Worm (Caenorhabditis elegans) whole organism, young adult: ENCODE data around the gene W08A12.2.
A peak's percentile ranks its signal among the peaks of the same experiment; 100 is the strongest.

Experiments
- D2030.7 ChIP-seq: fragments of 200-800 bp; sonication (Bioruptor generic); IDR thresholded peaks from 2 replicates; pipeline ENCODE4 v1.3.6; 2022; ENCODE audit warnings: missing genetic modification reagents, missing genetic modification characterization, missing compliant biosample characterization
- F10E7.11 ChIP-seq: sonication (generic microtip); optimal IDR thresholded peaks from 2 replicates; lab custom pipeline; 2017; ENCODE audit warnings: mild to moderate bottlenecking, missing genetic modification characterization, moderate library complexity, missing compliant biosample characterization
- F23B12.7 ChIP-seq: sonication (generic microtip); optimal IDR thresholded peaks from 2 replicates; lab custom pipeline; 2017; ENCODE audit warnings: missing genetic modification characterization, mild to moderate bottlenecking, missing compliant biosample characterization, antibody characterized with exemption, moderate library complexity; ENCODE audit not compliant: insufficient read depth
- F39B2.1 ChIP-seq: fragments of 200-800 bp; sonication (Bioruptor generic); IDR thresholded peaks from 2 replicates; pipeline ENCODE4 v1.3.6; 2022; ENCODE audit warnings: missing genetic modification reagents, missing genetic modification characterization, missing compliant biosample characterization
- K12H6.12 ChIP-seq: fragments of 200-800 bp; sonication (Bioruptor generic); optimal IDR thresholded peaks from 2 replicates; lab custom pipeline; 2018; ENCODE audit warnings: mild to moderate bottlenecking, missing genetic modification characterization, missing compliant biosample characterization
- T07F8.4 ChIP-seq: sonication (generic microtip); optimal IDR thresholded peaks from 2 replicates; lab custom pipeline; 2016; ENCODE audit warnings: mild to moderate bottlenecking, missing genetic modification characterization, moderate library complexity, missing compliant biosample characterization
- Y53F4B.3 ChIP-seq: fragments of 200-800 bp; sonication (Bioruptor generic); IDR thresholded peaks from 2 replicates; pipeline ENCODE4 v1.3.6; 2022; ENCODE audit warnings: missing genetic modification reagents, missing genetic modification characterization, missing compliant biosample characterization
- Y53G8AR.9 ChIP-seq: fragments of 200-800 bp; sonication (Bioruptor generic); conservative IDR thresholded peaks from 2 replicates; pipeline ENCODE4 v1.3.6; 2022; ENCODE audit warnings: missing genetic modification reagents, missing genetic modification characterization, missing compliant biosample characterization
- Y56A3A.18 ChIP-seq: fragments of 200-800 bp; sonication (Bioruptor generic); IDR thresholded peaks from 2 replicates; pipeline ENCODE4 v1.3.6; 2022; ENCODE audit warnings: missing genetic modification reagents, missing genetic modification characterization, missing compliant biosample characterization
- Y79H2A.3 ChIP-seq: fragments of 200-800 bp; sonication (Bioruptor generic); conservative IDR thresholded peaks from 2 replicates; pipeline ENCODE4 v1.3.6; 2022; ENCODE audit warnings: missing genetic modification reagents, missing genetic modification characterization, missing compliant biosample characterization
- Y95B8A.8 ChIP-seq: fragments of 200-800 bp; sonication (Bioruptor generic); IDR thresholded peaks from 2 replicates; pipeline ENCODE4 v1.3.6; 2022; ENCODE audit warnings: missing genetic modification reagents, missing genetic modification characterization, missing compliant biosample characterization
- ZK185.1 ChIP-seq: sonication (generic microtip); optimal IDR thresholded peaks from 2 replicates; lab custom pipeline; 2016; ENCODE audit warnings: mild to moderate bottlenecking, missing genetic modification characterization, missing compliant biosample characterization; ENCODE audit not compliant: poor library complexity, severe bottlenecking
- ama-1 ChIP-seq, 3 experiments: fragments of 150-350 bp in 1 of 3; sonication (generic microtip) in 2 of 3; optimal IDR thresholded peaks; 2 replicates each; lab custom pipeline; 2014 to 2018; ENCODE audit warnings: missing biosample characterization in 2 of 3, missing genetic modification characterization in 2 of 3, missing genetic modification reagents in 2 of 3
- aptf-3 ChIP-seq: fragments of 200-800 bp; sonication (Bioruptor generic); IDR thresholded peaks from 2 replicates; pipeline ENCODE4 v1.3.6; 2022; ENCODE audit warnings: missing genetic modification characterization, missing compliant biosample characterization
- atf-7 ChIP-seq: sonication (generic microtip); optimal IDR thresholded peaks from 2 replicates; lab custom pipeline; 2017; ENCODE audit warnings: mild to moderate bottlenecking, missing genetic modification characterization, missing compliant biosample characterization
- attf-5 ChIP-seq: fragments of 200-800 bp; sonication (Bioruptor generic); optimal IDR thresholded peaks from 2 replicates; lab custom pipeline; 2018; ENCODE audit warnings: mild to moderate bottlenecking, missing genetic modification characterization, missing compliant biosample characterization
- attf-6 ChIP-seq: fragments of 200-800 bp; sonication (Bioruptor generic); IDR thresholded peaks from 2 replicates; pipeline ENCODE4 v1.3.6; 2022; ENCODE audit warnings: missing genetic modification reagents, missing genetic modification characterization, missing compliant biosample characterization
- bed-1 ChIP-seq: fragments of 200-800 bp; sonication (Bioruptor generic); IDR thresholded peaks from 2 replicates; pipeline ENCODE4 v1.3.6; 2022; ENCODE audit warnings: missing genetic modification reagents, missing genetic modification characterization, missing compliant biosample characterization
- ceh-27 ChIP-seq: fragments of 200-800 bp; sonication (Bioruptor generic); optimal IDR thresholded peaks from 2 replicates; lab custom pipeline; 2018; ENCODE audit warnings: mild to moderate bottlenecking, missing genetic modification characterization, moderate library complexity, missing compliant biosample characterization
- ceh-40 ChIP-seq: fragments of 200-800 bp; sonication (Bioruptor generic); IDR thresholded peaks from 2 replicates; pipeline ENCODE4 v1.3.6; 2022; ENCODE audit warnings: missing genetic modification characterization, missing compliant biosample characterization
- die-1 ChIP-seq: sonication (generic microtip); optimal IDR thresholded peaks from 2 replicates; lab custom pipeline; 2016; ENCODE audit warnings: missing genotype, mild to moderate bottlenecking, missing genetic modification characterization, missing compliant biosample characterization
- dpff-1 ChIP-seq: sonication (generic microtip); optimal IDR thresholded peaks from 2 replicates; lab custom pipeline; 2017; ENCODE audit warnings: mild to moderate bottlenecking, missing genetic modification characterization, missing compliant biosample characterization
- egl-18 ChIP-seq: fragments of 200-800 bp; sonication (Bioruptor generic); IDR thresholded peaks from 2 replicates; pipeline ENCODE4 v1.3.6; 2022; ENCODE audit warnings: missing genetic modification reagents, missing genetic modification characterization, missing compliant biosample characterization
- egrh-3 ChIP-seq: fragments of 200-800 bp; sonication (Bioruptor generic); IDR thresholded peaks from 2 replicates; pipeline ENCODE4 v1.3.6; 2022; ENCODE audit warnings: missing genetic modification reagents, missing genetic modification characterization, missing compliant biosample characterization
- ekl-4 ChIP-seq: fragments of 200-800 bp; sonication (Bioruptor generic); IDR thresholded peaks from 2 replicates; pipeline ENCODE4 v1.3.6; 2022; ENCODE audit warnings: missing genetic modification reagents, missing genetic modification characterization, missing compliant biosample characterization
- ets-4 ChIP-seq: fragments of 200-800 bp; sonication (Bioruptor generic); optimal IDR thresholded peaks from 2 replicates; lab custom pipeline; 2018; ENCODE audit warnings: mild to moderate bottlenecking, missing genetic modification characterization, missing compliant biosample characterization
- hlh-12 ChIP-seq: sonication (generic microtip); optimal IDR thresholded peaks from 2 replicates; lab custom pipeline; 2016; ENCODE audit warnings: missing genetic modification characterization, missing compliant biosample characterization
- hrde-1 ChIP-seq: sonication (generic microtip); optimal IDR thresholded peaks from 2 replicates; lab custom pipeline; 2016; ENCODE audit warnings: missing genetic modification characterization, mild to moderate bottlenecking, missing compliant biosample characterization, moderate library complexity, missing genotype, missing genetic modification reagents, borderline replicate concordance
- lin-26 ChIP-seq: fragments of 200-800 bp; sonication (Bioruptor generic); IDR thresholded peaks from 2 replicates; pipeline ENCODE4 v1.3.6; 2022; ENCODE audit warnings: missing genetic modification reagents, missing genetic modification characterization, missing compliant biosample characterization
- lin-54 ChIP-seq: fragments of 200-800 bp; sonication (Bioruptor generic); optimal IDR thresholded peaks from 2 replicates; lab custom pipeline; 2018; ENCODE audit warnings: mild to moderate bottlenecking, missing genetic modification characterization, missing compliant biosample characterization
- lsy-27 ChIP-seq: sonication (generic microtip); optimal IDR thresholded peaks from 2 replicates; lab custom pipeline; 2017; ENCODE audit warnings: missing genetic modification characterization, mild to moderate bottlenecking, missing compliant biosample characterization, antibody characterized with exemption, missing genotype, borderline replicate concordance; ENCODE audit not compliant: insufficient read depth
- mel-28 ChIP-seq: sonication (generic microtip); optimal IDR thresholded peaks from 2 replicates; lab custom pipeline; 2016; ENCODE audit warnings: borderline replicate concordance, mild to moderate bottlenecking, missing genetic modification characterization, missing compliant biosample characterization
- mes-4 ChIP-seq: sonication (generic microtip); optimal IDR thresholded peaks from 2 replicates; lab custom pipeline; 2016; ENCODE audit warnings: missing genotype, missing genetic modification characterization, missing compliant biosample characterization
- mxl-1 ChIP-seq: sonication (generic microtip); optimal IDR thresholded peaks from 2 replicates; lab custom pipeline; 2016; ENCODE audit warnings: missing genetic modification characterization, missing compliant biosample characterization
- nfya-2 ChIP-seq: fragments of 200-800 bp; sonication (Bioruptor generic); IDR thresholded peaks from 2 replicates; pipeline ENCODE4 v1.3.6; 2022; ENCODE audit warnings: missing genetic modification reagents, missing genetic modification characterization, missing compliant biosample characterization
- nhr-120 ChIP-seq: fragments of 200-800 bp; sonication (Bioruptor generic); IDR thresholded peaks from 2 replicates; pipeline ENCODE4 v1.3.6; 2022; ENCODE audit warnings: missing genetic modification characterization, missing compliant biosample characterization
- nhr-179 ChIP-seq: sonication (generic microtip); optimal IDR thresholded peaks from 2 replicates; lab custom pipeline; 2016; ENCODE audit warnings: mild to moderate bottlenecking, missing genetic modification characterization, missing compliant biosample characterization
- pbrm-1 ChIP-seq: fragments of 200-800 bp; sonication (Bioruptor generic); IDR thresholded peaks from 2 replicates; pipeline ENCODE4 v1.3.6; 2022; ENCODE audit warnings: missing genetic modification reagents, missing genetic modification characterization, missing compliant biosample characterization
- pha-4 ChIP-seq: fragments of 150-350 bp; sonication (generic microtip); optimal IDR thresholded peaks from 2 replicates; lab custom pipeline; 2014; ENCODE audit warnings: missing biosample characterization, missing genetic modification reagents, missing genetic modification characterization
- rec-8 ChIP-seq, 2 experiments: sonication (generic microtip); optimal IDR thresholded peaks; 2 replicates each; lab custom pipeline; 2016; ENCODE audit warnings: mild to moderate bottlenecking in 2 of 2, missing genetic modification characterization in 2 of 2, missing genetic modification reagents in 2 of 2, missing genotype in 2 of 2, missing biosample characterization in 1 of 2, missing compliant biosample characterization in 1 of 2, moderate library complexity in 1 of 2
- sptf-2 ChIP-seq: fragments of 200-800 bp; sonication (Bioruptor generic); optimal IDR thresholded peaks from 2 replicates; lab custom pipeline; 2018; ENCODE audit warnings: mild to moderate bottlenecking, missing genetic modification characterization, missing compliant biosample characterization
- tbp1 ChIP-seq: fragments of 200-800 bp; sonication (Bioruptor generic); optimal IDR thresholded peaks from 2 replicates; lab custom pipeline; 2018; ENCODE audit warnings: mild to moderate bottlenecking, missing genetic modification characterization, missing compliant biosample characterization
- tbx-9 ChIP-seq: sonication (generic microtip); optimal IDR thresholded peaks from 2 replicates; lab custom pipeline; 2016; ENCODE audit warnings: borderline replicate concordance, missing genetic modification characterization, inconsistent platforms, missing compliant biosample characterization
- tlf-1 ChIP-seq: fragments of 200-800 bp; sonication (Bioruptor generic); optimal IDR thresholded peaks from 2 replicates; lab custom pipeline; 2018; ENCODE audit warnings: mild to moderate bottlenecking, missing genetic modification characterization, missing compliant biosample characterization
- unc-130 ChIP-seq: sonication (generic microtip); optimal IDR thresholded peaks from 2 replicates; lab custom pipeline; 2016; ENCODE audit warnings: missing genetic modification reagents, missing genetic modification characterization, missing compliant biosample characterization
- xnd-1 ChIP-seq: sonication (generic microtip); optimal IDR thresholded peaks from 2 replicates; lab custom pipeline; 2016; ENCODE audit warnings: missing genotype, missing genetic modification reagents, missing genetic modification characterization, missing compliant biosample characterization
- ztf-18 ChIP-seq: sonication (generic microtip); optimal IDR thresholded peaks from 2 replicates; lab custom pipeline; 2016; ENCODE audit warnings: missing genotype, mild to moderate bottlenecking, missing genetic modification characterization, missing compliant biosample characterization
- ztf-25 ChIP-seq: fragments of 200-800 bp; sonication (Bioruptor generic); IDR thresholded peaks from 2 replicates; pipeline ENCODE4 v1.3.6; 2022; ENCODE audit warnings: missing genetic modification reagents, missing genetic modification characterization, missing compliant biosample characterization
- ztf-26 ChIP-seq: sonication (generic microtip); optimal IDR thresholded peaks from 2 replicates; lab custom pipeline; 2017; ENCODE audit warnings: missing genetic modification characterization, missing compliant biosample characterization

Gene W08A12.2

DNA sequence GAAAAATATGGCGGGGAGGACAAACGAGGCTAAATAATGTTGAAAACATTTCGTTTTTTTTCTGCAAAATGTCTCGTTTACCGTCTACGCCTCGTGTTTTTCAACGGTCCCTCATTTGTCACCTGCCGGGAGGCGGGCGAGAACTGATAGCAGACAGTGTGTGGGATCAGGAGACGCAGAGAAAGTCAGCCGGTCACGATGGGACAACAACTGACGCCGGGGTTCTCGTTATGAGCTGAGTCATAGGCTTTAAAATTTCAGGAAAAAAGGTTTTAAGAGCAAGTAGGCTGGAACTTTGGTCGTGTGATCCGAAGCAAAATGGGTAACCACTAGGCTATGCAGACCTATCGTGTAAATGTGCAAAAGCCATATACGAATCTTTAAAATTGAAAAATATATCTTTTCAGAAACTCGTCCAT, at the start of gene W08A12.2:
Gene W08A12.2, minus strand, starts transcription at position 103 of the 419 bp plus-strand sequence.
- TF ChIP-seq dpff-1 (tag; lab: Kevin White, UChicago): no peak
- peak; percentile 34 for TF ChIP-seq T07F8.4 (tag; lab: Kevin White, UChicago)
- no peak for TF ChIP-seq ets-4 (GFP tag; lab: Kevin White, UChicago)
- no peak for TF ChIP-seq xnd-1 (tag; lab: Kevin White, UChicago)
- no peak for TF ChIP-seq Y56A3A.18 (GFP tag; lab: Robert Waterston, UW)
- TF ChIP-seq Y95B8A.8 (GFP tag; lab: Robert Waterston, UW): no peak
- peak; percentile 12 for TF ChIP-seq attf-5 (GFP tag; lab: Kevin White, UChicago)
- TF ChIP-seq atf-7 (tag; lab: Kevin White, UChicago): no peak
- no peak for TF ChIP-seq ama-1 (optimal IDR thresholded peaks at IDR 0.05; lab: Kevin White, UChicago)
- TF ChIP-seq ama-1 (GFP tag; optimal IDR thresholded peaks at IDR 0.05; lab: Kevin White, UChicago): peak; percentile 5 to 82
- TF ChIP-seq Y79H2A.3 (GFP tag; lab: Robert Waterston, UW): no peak
- TF ChIP-seq ceh-27 (GFP tag; lab: Kevin White, UChicago): peak; percentile 22
- TF ChIP-seq egrh-3 (GFP tag; lab: Robert Waterston, UW): no peak
- no peak for TF ChIP-seq sptf-2 (GFP tag; lab: Kevin White, UChicago)
- peak; percentile 1 for TF ChIP-seq lin-54 (GFP tag; lab: Kevin White, UChicago)
- no peak for TF ChIP-seq pha-4 (tag; lab: Kevin White, UChicago)
- TF ChIP-seq bed-1: no peak
- peak; percentile 90 for TF ChIP-seq die-1 (tag; lab: Kevin White, UChicago)
- TF ChIP-seq aptf-3 (GFP tag; lab: Robert Waterston, UW): peak; percentile 78; the same call in 1 of the 2 replicates
- peak; percentile 68 for TF ChIP-seq mes-4
- no peak for TF ChIP-seq F39B2.1 (GFP tag; lab: Robert Waterston, UW)
- TF ChIP-seq pbrm-1 (GFP tag; lab: Robert Waterston, UW): 0 out of 2 replicates have a peak, but pooled peaks have one; percentile 44
- TF ChIP-seq tbp1 (GFP tag; lab: Kevin White, UChicago): peak; percentile 95
- no peak for TF ChIP-seq ztf-26 (tag; lab: Kevin White, UChicago)
- peak; percentile 54 for TF ChIP-seq ztf-18 (tag; lab: Kevin White, UChicago)
- no peak for TF ChIP-seq nhr-179 (tag; lab: Kevin White, UChicago)
- TF ChIP-seq F10E7.11 (tag; lab: Kevin White, UChicago): peak; percentile 41
- no peak for TF ChIP-seq egl-18
- no peak for TF ChIP-seq lsy-27 (tag; lab: Kevin White, UChicago)
- TF ChIP-seq Y53F4B.3 (GFP tag; lab: Robert Waterston, UW): no peak
- TF ChIP-seq ceh-40 (GFP tag; lab: Robert Waterston, UW): no peak
- TF ChIP-seq attf-6 (GFP tag; lab: Robert Waterston, UW): no peak
- TF ChIP-seq rec-8 (tag; optimal IDR thresholded peaks at IDR 0.05; lab: Kevin White, UChicago): peak; percentile 18 to 88
- TF ChIP-seq ztf-25 (GFP tag; lab: Robert Waterston, UW): peak; percentile 73; the same call in 1 of the 2 replicates
- TF ChIP-seq lin-26: peak; percentile 95
- TF ChIP-seq unc-130 (GFP tag; lab: Kevin White, UChicago): no peak
- TF ChIP-seq mel-28 (tag; lab: Kevin White, UChicago): no peak
- TF ChIP-seq ZK185.1 (tag; lab: Kevin White, UChicago): no peak
- TF ChIP-seq D2030.7: no peak
- TF ChIP-seq hlh-12 (tag; lab: Kevin White, UChicago): peak; percentile 5
- TF ChIP-seq hrde-1 (tag; lab: Kevin White, UChicago): peak; percentile 65
- no peak for TF ChIP-seq tlf-1 (GFP tag; lab: Kevin White, UChicago)
- TF ChIP-seq Y53G8AR.9 (GFP tag; lab: Robert Waterston, UW): no peak
- TF ChIP-seq ekl-4 (GFP tag; lab: Robert Waterston, UW): no peak
- no peak for TF ChIP-seq nfya-2 (GFP tag; lab: Robert Waterston, UW)
- no peak for TF ChIP-seq nhr-120 (GFP tag; lab: Robert Waterston, UW)
- no peak for TF ChIP-seq tbx-9 (tag; lab: Kevin White, UChicago)
- TF ChIP-seq mxl-1: peak; percentile 43
- TF ChIP-seq F23B12.7 (tag; lab: Kevin White, UChicago): no peak
- TF ChIP-seq K12H6.12 (tag; lab: Kevin White, UChicago): no peak
